Worm (Caenorhabditis elegans) whole organism, L1 larva: ENCODE results near the gene ZK1055.4.
A peak's percentile ranks its signal among the peaks of the same experiment; 100 is the strongest.

Experiments
- C16A3.4 ChIP-seq: fragments of 150-350 bp; optimal IDR thresholded peaks from 2 replicates; lab custom pipeline; 2014; ENCODE audit warnings: missing biosample characterization, missing genetic modification characterization
- C34B4.2 ChIP-seq: sonication (generic microtip); optimal IDR thresholded peaks from 2 replicates; lab custom pipeline; 2017; ENCODE audit warnings: mild to moderate bottlenecking, missing genetic modification characterization, missing compliant biosample characterization
- F16B12.6 ChIP-seq: fragments of 150-350 bp; optimal IDR thresholded peaks from 2 replicates; lab custom pipeline; 2014; ENCODE audit warnings: missing biosample characterization, missing genetic modification characterization
- ama-1 ChIP-seq: fragments of 150-350 bp; optimal IDR thresholded peaks from 2 replicates; lab custom pipeline; 2014
- blmp-1 ChIP-seq: fragments of 150-350 bp; optimal IDR thresholded peaks from 2 replicates; lab custom pipeline; 2014; ENCODE audit warnings: missing biosample characterization, missing genetic modification characterization
- ceh-63 ChIP-seq: fragments of 200-800 bp; sonication (Bioruptor generic); optimal IDR thresholded peaks from 2 replicates; lab custom pipeline; 2018; ENCODE audit warnings: mild to moderate bottlenecking, missing genetic modification characterization, missing compliant biosample characterization
- ceh-82 ChIP-seq, 3 experiments: fragments of 150-350 bp in 1 of 3; sonication (generic microtip) in 2 of 3; optimal IDR thresholded peaks; 2 replicates each; lab custom pipeline; 2014 to 2017; ENCODE audit warnings: missing biosample characterization in 3 of 3, missing genetic modification characterization in 3 of 3
- dpl-1 ChIP-seq, 3 experiments: fragments of 150-350 bp in 2 of 3; sonication (generic microtip) in 1 of 3; optimal IDR thresholded peaks; 2 replicates each; lab custom pipeline; 2014 to 2017; ENCODE audit warnings: missing biosample characterization in 3 of 3, missing genetic modification characterization in 3 of 3, missing genetic modification reagents in 3 of 3
- dsc-1 ChIP-seq: sonication (generic microtip); optimal IDR thresholded peaks from 2 replicates; lab custom pipeline; 2016; ENCODE audit warnings: mild to moderate bottlenecking, missing genetic modification characterization, missing compliant biosample characterization
- efl-1 ChIP-seq, 4 experiments: fragments of 150-350 bp; optimal IDR thresholded peaks in 3 of 4; peaks in 1 of 4; 1 replicate in 1 of 4; 2 replicates in 3 of 4; lab custom pipeline; 2014; ENCODE audit warnings: missing biosample characterization in 2 of 4, missing genetic modification characterization in 2 of 4, missing genetic modification reagents in 2 of 4
- elt-2 ChIP-seq: sonication (generic microtip); optimal IDR thresholded peaks from 2 replicates; lab custom pipeline; 2016; ENCODE audit warnings: missing genetic modification characterization, mild to moderate bottlenecking, inconsistent platforms, missing compliant biosample characterization, missing genetic modification reagents
- fkh-10 ChIP-seq: sonication (generic microtip); optimal IDR thresholded peaks from 2 replicates; lab custom pipeline; 2017; ENCODE audit warnings: missing biosample characterization, missing genetic modification reagents, missing genetic modification characterization
- fos-1 ChIP-seq: fragments of 150-350 bp; optimal IDR thresholded peaks from 2 replicates; lab custom pipeline; 2014; ENCODE audit warnings: missing biosample characterization, missing genetic modification characterization
- hlh-17 ChIP-seq: fragments of 200-800 bp; sonication (Bioruptor generic); optimal IDR thresholded peaks from 2 replicates; lab custom pipeline; 2018; ENCODE audit warnings: missing genetic modification characterization, mild to moderate bottlenecking, missing compliant biosample characterization, moderate library complexity, borderline replicate concordance
- hpl-2 ChIP-seq: fragments of 150-350 bp; optimal IDR thresholded peaks from 2 replicates; lab custom pipeline; 2014; ENCODE audit warnings: missing biosample characterization, missing genetic modification reagents, missing genetic modification characterization
- irx-1 ChIP-seq: sonication (generic microtip); optimal IDR thresholded peaks from 2 replicates; lab custom pipeline; 2016; ENCODE audit warnings: missing genetic modification characterization, missing compliant biosample characterization
- isw-1 ChIP-seq: fragments of 200-800 bp; sonication (Bioruptor generic); IDR thresholded peaks from 2 replicates; pipeline ENCODE4 v1.3.6; 2022; ENCODE audit warnings: missing genetic modification characterization, missing compliant biosample characterization
- jun-1 ChIP-seq: fragments of 150-350 bp; optimal IDR thresholded peaks from 2 replicates; lab custom pipeline; 2014; ENCODE audit warnings: missing biosample characterization, missing genetic modification reagents, missing genetic modification characterization
- lin-14 ChIP-seq: fragments of 200-800 bp; sonication (Bioruptor generic); optimal IDR thresholded peaks from 2 replicates; lab custom pipeline; 2018; ENCODE audit warnings: mild to moderate bottlenecking, missing genetic modification characterization, moderate library complexity, missing compliant biosample characterization
- lin-35 ChIP-seq, 2 experiments: fragments of 150-350 bp; optimal IDR thresholded peaks; 2 replicates each; lab custom pipeline; 2014; ENCODE audit warnings: missing biosample characterization in 2 of 2, missing genetic modification characterization in 2 of 2, missing genetic modification reagents in 2 of 2
- lin-39 ChIP-seq: fragments of 150-350 bp; optimal IDR thresholded peaks from 2 replicates; lab custom pipeline; 2014; ENCODE audit warnings: missing biosample characterization, missing genetic modification reagents, missing genetic modification characterization
- lir-3 ChIP-seq: sonication (generic microtip); optimal IDR thresholded peaks from 2 replicates; lab custom pipeline; 2016; ENCODE audit warnings: mild to moderate bottlenecking, missing genetic modification characterization, moderate library complexity, missing compliant biosample characterization; ENCODE audit not compliant: poor library complexity
- lsy-2 ChIP-seq, 2 experiments: fragments of 150-350 bp; optimal IDR thresholded peaks; 2 replicates each; lab custom pipeline; 2014; ENCODE audit warnings: missing biosample characterization in 2 of 2, missing genetic modification characterization in 2 of 2
- mef-2 ChIP-seq: fragments of 150-350 bp; optimal IDR thresholded peaks from 2 replicates; lab custom pipeline; 2014; ENCODE audit warnings: missing biosample characterization, missing genetic modification characterization
- mep-1 ChIP-seq: fragments of 150-350 bp; optimal IDR thresholded peaks from 2 replicates; lab custom pipeline; 2014; ENCODE audit warnings: missing biosample characterization, missing genetic modification characterization
- nhr-20 ChIP-seq: sonication (generic microtip); optimal IDR thresholded peaks from 2 replicates; lab custom pipeline; 2016; ENCODE audit warnings: mild to moderate bottlenecking, missing genetic modification characterization, missing compliant biosample characterization
- nhr-47 ChIP-seq: sonication (generic microtip); optimal IDR thresholded peaks from 2 replicates; lab custom pipeline; 2016; ENCODE audit warnings: mild to moderate bottlenecking, missing genetic modification characterization, moderate library complexity, missing compliant biosample characterization
- nhr-71 ChIP-seq: sonication (generic microtip); optimal IDR thresholded peaks from 2 replicates; lab custom pipeline; 2016; ENCODE audit warnings: mild to moderate bottlenecking, missing genetic modification characterization, moderate library complexity, missing compliant biosample characterization
- nhr-77 ChIP-seq: fragments of 150-350 bp; optimal IDR thresholded peaks from 2 replicates; lab custom pipeline; 2014; ENCODE audit warnings: missing biosample characterization, missing genetic modification characterization
- nhr-84 ChIP-seq: sonication (generic microtip); optimal IDR thresholded peaks from 2 replicates; lab custom pipeline; 2017; ENCODE audit warnings: missing biosample characterization, missing genetic modification characterization
- nhr-90 ChIP-seq: sonication (generic microtip); optimal IDR thresholded peaks from 2 replicates; lab custom pipeline; 2016; ENCODE audit warnings: mild to moderate bottlenecking, missing genetic modification characterization, missing compliant biosample characterization; ENCODE audit not compliant: poor library complexity
- pax-3 ChIP-seq: fragments of 200-800 bp; sonication (Bioruptor generic); optimal IDR thresholded peaks from 2 replicates; lab custom pipeline; 2018; ENCODE audit warnings: mild to moderate bottlenecking, missing genetic modification characterization, moderate library complexity, missing compliant biosample characterization
- skn-1 ChIP-seq: fragments of 150-350 bp; optimal IDR thresholded peaks from 2 replicates; lab custom pipeline; 2014; ENCODE audit warnings: missing biosample characterization, missing genetic modification characterization
- snpc-4 ChIP-seq: fragments of 150-350 bp; optimal IDR thresholded peaks from 2 replicates; lab custom pipeline; 2014; ENCODE audit warnings: missing biosample characterization, missing genetic modification characterization
- sptf-1 ChIP-seq: fragments of 150-350 bp; optimal IDR thresholded peaks from 2 replicates; lab custom pipeline; 2014; ENCODE audit warnings: missing biosample characterization, missing genetic modification characterization
- sup-37 ChIP-seq: fragments of 200-800 bp; sonication (Bioruptor generic); optimal IDR thresholded peaks from 2 replicates; lab custom pipeline; 2018; ENCODE audit warnings: mild to moderate bottlenecking, missing genetic modification characterization, missing compliant biosample characterization
- swsn-7 ChIP-seq: sonication (generic microtip); optimal IDR thresholded peaks from 2 replicates; lab custom pipeline; 2016; ENCODE audit warnings: missing genetic modification characterization, missing compliant biosample characterization
- tbx-2 ChIP-seq: sonication (generic microtip); optimal IDR thresholded peaks from 2 replicates; lab custom pipeline; 2016; ENCODE audit warnings: missing genetic modification characterization, missing compliant biosample characterization
- unc-130 ChIP-seq: fragments of 150-350 bp; optimal IDR thresholded peaks from 2 replicates; lab custom pipeline; 2017; ENCODE audit warnings: missing biosample characterization, missing genetic modification characterization, inconsistent platforms
- unc-30 ChIP-seq: sonication (generic microtip); optimal IDR thresholded peaks from 2 replicates; lab custom pipeline; 2017; ENCODE audit warnings: missing biosample characterization, missing genetic modification characterization
- unc-62 ChIP-seq: fragments of 150-350 bp; optimal IDR thresholded peaks from 2 replicates; lab custom pipeline; 2014; ENCODE audit warnings: missing biosample characterization, missing genetic modification reagents, missing genetic modification characterization
- unc-98 ChIP-seq: fragments of 200-800 bp; sonication (Bioruptor generic); IDR thresholded peaks from 2 replicates; pipeline ENCODE4 v1.3.6; 2022; ENCODE audit warnings: missing genetic modification characterization, missing compliant biosample characterization
- vab-15 ChIP-seq: sonication (generic microtip); optimal IDR thresholded peaks from 2 replicates; lab custom pipeline; 2017; ENCODE audit warnings: missing genotype, mild to moderate bottlenecking, missing genetic modification characterization, missing compliant biosample characterization
- zag-1 ChIP-seq: fragments of 150-350 bp; optimal IDR thresholded peaks from 2 replicates; lab custom pipeline; 2014; ENCODE audit warnings: missing biosample characterization, missing genetic modification characterization
- zip-4 ChIP-seq: fragments of 200-800 bp; sonication (Bioruptor generic); optimal IDR thresholded peaks from 2 replicates; lab custom pipeline; 2018; ENCODE audit warnings: mild to moderate bottlenecking, missing genetic modification characterization, moderate library complexity, missing compliant biosample characterization
- ztf-11 ChIP-seq, 2 experiments: sonication (generic microtip); optimal IDR thresholded peaks; 2 replicates each; lab custom pipeline; 2016 to 2017; ENCODE audit warnings: missing genetic modification characterization in 2 of 2, missing biosample characterization in 1 of 2, missing compliant biosample characterization in 1 of 2
- ztf-4 ChIP-seq: fragments of 150-350 bp; optimal IDR thresholded peaks from 2 replicates; lab custom pipeline; 2014; ENCODE audit warnings: missing biosample characterization, missing genetic modification characterization

The ZK1055.4 gene

ce11 chrV:6611058-6611457 lies 29.2 kb downstream of the ZK1055.4 start, which contains the start of gene gon-14:
Gene gon-14 (minus strand): TSS chrV:6611158.
- no peak for TF ChIP-seq ztf-11 (tag; optimal IDR thresholded peaks at IDR 0.05; lab: Kevin White, UChicago)
- TF ChIP-seq swsn-7 (tag; lab: Kevin White, UChicago), result no peak
- TF ChIP-seq C16A3.4, result no peak
- TF ChIP-seq unc-62 (GFP tag; lab: Kevin White, UChicago), result no peak
- no peak for TF ChIP-seq C34B4.2 (tag; lab: Kevin White, UChicago)
- no peak for TF ChIP-seq snpc-4 (tag; lab: Kevin White, UChicago)
- TF ChIP-seq isw-1, result no peak
- TF ChIP-seq hlh-17 (GFP tag; lab: Kevin White, UChicago), result no peak
- TF ChIP-seq ceh-63 (GFP tag; lab: Kevin White, UChicago), result no peak
- no peak for TF ChIP-seq nhr-77
- no peak for TF ChIP-seq fkh-10 (GFP tag; lab: Kevin White, UChicago)
- TF ChIP-seq unc-98 (GFP tag; lab: Robert Waterston, UW), result no peak
- TF ChIP-seq ama-1 (lab: Kevin White, UChicago), result no peak
- no peak for TF ChIP-seq zag-1 (tag; lab: Kevin White, UChicago)
- TF ChIP-seq sup-37 (GFP tag; lab: Kevin White, UChicago), result no peak

ce11 chrV:6611504-6611903 lies 29.6 kb downstream of the ZK1055.4 start:
- TF ChIP-seq zag-1 (tag; lab: Kevin White, UChicago) (no peak), hlh-17 (GFP tag; lab: Kevin White, UChicago) (no peak), dpl-1 (GFP tag; optimal IDR thresholded peaks at IDR 0.05; lab: Kevin White, UChicago) (peak in 2 of 3 experiments; percentile 29 to 54), mef-2 (tag; lab: Kevin White, UChicago) (no peak), tbx-2 (no peak), nhr-20 (tag; lab: Kevin White, UChicago) (no peak), ceh-82 (tag; optimal IDR thresholded peaks at IDR 0.05; lab: Kevin White, UChicago) (peak in 1 of 3 experiments; percentile 5), lin-35 (GFP tag; optimal IDR thresholded peaks at IDR 0.05; lab: Kevin White, UChicago) (peak; percentile 10 to 45), pax-3 (tag; lab: Kevin White, UChicago) (no peak), F16B12.6 (tag; lab: Kevin White, UChicago) (peak; percentile 70), lsy-2 (tag; optimal IDR thresholded peaks at IDR 0.05; lab: Kevin White, UChicago) (peak; percentile 43 to 94), blmp-1 (tag; lab: Kevin White, UChicago) (peak; percentile 34), dsc-1 (tag; lab: Kevin White, UChicago) (no peak), efl-1 (optimal IDR thresholded peaks at IDR 0.05; lab: Kevin White, UChicago) (peak; percentile 29 to 48), efl-1 (GFP tag; optimal IDR thresholded peaks at IDR 0.05 in 1 of 2; lab: Kevin White, UChicago) (peak in 1 of 2 experiments; percentile 43)

ce11 chrV:6614152-6614734 lies 32.4 kb downstream of the ZK1055.4 start, which contains the start of gene cpr-4:
Gene cpr-4 (plus strand): TSS chrV:6614674.
- TF ChIP-seq skn-1 (tag; lab: Kevin White, UChicago) (peak; percentile 10), elt-2 (tag; lab: Kevin White, UChicago) (peak; percentile 100), blmp-1 (tag; lab: Kevin White, UChicago) (no peak), zip-4 (GFP tag; lab: Kevin White, UChicago) (no peak), lin-14 (GFP tag; lab: Kevin White, UChicago) (no peak), ama-1 (lab: Kevin White, UChicago) (peak; percentile 28), hpl-2 (GFP tag; lab: Kevin White, UChicago) (no peak), jun-1 (peak; percentile 46), nhr-47 (tag; lab: Kevin White, UChicago) (no peak), nhr-90 (tag; lab: Kevin White, UChicago) (peak; percentile 48), sptf-1 (tag; lab: Kevin White, UChicago) (no peak), vab-15 (tag; lab: Kevin White, UChicago) (no peak), unc-130 (tag; lab: Kevin White, UChicago) (no peak), unc-30 (tag; lab: Kevin White, UChicago) (no peak), irx-1 (tag; lab: Kevin White, UChicago) (no peak), lsy-2 (tag; optimal IDR thresholded peaks at IDR 0.05; lab: Kevin White, UChicago) (peak in 1 of 2 experiments; percentile 5), fos-1 (tag; lab: Kevin White, UChicago) (no peak), lin-39 (tag; lab: Kevin White, UChicago) (no peak), ztf-4 (no peak), dsc-1 (tag; lab: Kevin White, UChicago) (no peak), nhr-71 (tag; lab: Kevin White, UChicago) (peak; percentile 48), mep-1 (no peak), nhr-84 (tag; lab: Kevin White, UChicago) (no peak), efl-1 (optimal IDR thresholded peaks at IDR 0.05; lab: Kevin White, UChicago) (no peak), efl-1 (GFP tag; optimal IDR thresholded peaks at IDR 0.05 in 1 of 2; lab: Kevin White, UChicago) (peak in 1 of 2 experiments; percentile 82), lir-3 (tag; lab: Kevin White, UChicago) (no peak), pax-3 (tag; lab: Kevin White, UChicago) (no peak)
